Worm (Caenorhabditis elegans): ENCODE measurements around the gene F21A3.2.

ce11 chrV:15547727-15548126 is 14.0 kb upstream of the F21A3.2 start:
- TF ChIP-seq ref-1 (GFP tag; conservative IDR thresholded peaks at IDR 0.05): 0 out of 2 replicates have a peak, but pooled peaks have one; percentile 24
- peak; percentile 68; the same call in 1 of the 2 replicates for TF ChIP-seq flt-1 (GFP tag; IDR thresholded peaks at IDR 0.05)
- TF ChIP-seq T22C8.4 (GFP tag; IDR thresholded peaks at IDR 0.05): no peak
- no peak for TF ChIP-seq cog-1 (tag; optimal IDR thresholded peaks at IDR 0.05)
- no peak for TF ChIP-seq med-1 (GFP tag; optimal IDR thresholded peaks at IDR 0.05; ENCODE audit: insufficient read depth)
